Worm (Caenorhabditis elegans): ENCODE data around the gene irld-25.

DNA sequence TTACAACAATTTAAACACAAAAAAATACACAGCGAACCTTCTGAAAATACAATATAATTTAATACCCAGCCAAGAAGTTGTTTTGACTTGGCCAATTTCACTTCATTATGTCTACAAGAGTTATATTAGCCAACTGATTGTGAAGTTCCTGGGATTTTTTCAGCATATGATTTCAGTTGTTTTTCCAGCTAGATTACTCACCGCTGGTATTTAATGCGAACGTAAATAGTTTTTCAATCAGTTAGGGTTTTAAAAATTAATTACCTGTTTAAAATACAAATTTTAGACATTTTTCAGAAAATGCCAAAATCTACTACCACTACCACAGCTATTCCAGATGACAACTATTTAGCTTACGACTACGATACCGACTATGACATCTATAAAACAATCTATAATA is 4.2 kb downstream of the irld-25 start, which contains the start of gene srw-14:
- TF ChIP-seq mdl-1 (tag; optimal IDR thresholded peaks at IDR 0.05) (no peak), skn-1 (tag; optimal IDR thresholded peaks at IDR 0.05) (no peak), unc-39 (tag; optimal IDR thresholded peaks at IDR 0.05) (no peak), lin-11 (tag; optimal IDR thresholded peaks at IDR 0.05) (no peak)
